Worm (Caenorhabditis elegans) whole organism, L1 larva: ENCODE measurements around the gene ceh-16.

Experiments
- C16A3.4 ChIP-seq: fragments of 150-350 bp; optimal IDR thresholded peaks from 2 replicates; lab custom pipeline; 2014; ENCODE audit warnings: missing biosample characterization, missing genetic modification characterization
- C34B4.2 ChIP-seq: sonication (generic microtip); optimal IDR thresholded peaks from 2 replicates; lab custom pipeline; 2017; ENCODE audit warnings: mild to moderate bottlenecking, missing genetic modification characterization, missing compliant biosample characterization
- Y116A8C.19 ChIP-seq: sonication (generic microtip); optimal IDR thresholded peaks from 2 replicates; lab custom pipeline; 2016; ENCODE audit warnings: missing compliant biosample characterization, missing genetic modification characterization, borderline replicate concordance
- alr-1 ChIP-seq: fragments of 200-800 bp; sonication (Bioruptor generic); optimal IDR thresholded peaks from 2 replicates; lab custom pipeline; 2018; ENCODE audit warnings: borderline replicate concordance, mild to moderate bottlenecking, missing genetic modification characterization, missing compliant biosample characterization
- aly-2 ChIP-seq: fragments of 150-350 bp; optimal IDR thresholded peaks from 2 replicates; lab custom pipeline; 2014; ENCODE audit warnings: missing biosample characterization, missing genetic modification characterization
- ama-1 ChIP-seq: fragments of 150-350 bp; optimal IDR thresholded peaks from 2 replicates; lab custom pipeline; 2014
- ceh-63 ChIP-seq: fragments of 200-800 bp; sonication (Bioruptor generic); optimal IDR thresholded peaks from 2 replicates; lab custom pipeline; 2018; ENCODE audit warnings: mild to moderate bottlenecking, missing genetic modification characterization, missing compliant biosample characterization
- ceh-8 ChIP-seq: fragments of 200-800 bp; sonication (Bioruptor generic); optimal IDR thresholded peaks from 2 replicates; lab custom pipeline; 2018; ENCODE audit warnings: mild to moderate bottlenecking, missing genetic modification characterization, moderate library complexity, missing compliant biosample characterization
- ceh-82 ChIP-seq, 3 experiments: fragments of 150-350 bp in 1 of 3; sonication (generic microtip) in 2 of 3; optimal IDR thresholded peaks; 2 replicates each; lab custom pipeline; 2014 to 2017; ENCODE audit warnings: missing biosample characterization in 3 of 3, missing genetic modification characterization in 3 of 3
- ceh-88 ChIP-seq: fragments of 200-800 bp; sonication (Bioruptor generic); IDR thresholded peaks from 2 replicates; pipeline ENCODE4 v1.3.6; 2022; ENCODE audit warnings: missing genetic modification characterization, missing compliant biosample characterization
- ceh-90 ChIP-seq: sonication (generic microtip); optimal IDR thresholded peaks from 2 replicates; lab custom pipeline; 2016; ENCODE audit warnings: missing genetic modification characterization, missing compliant biosample characterization
- dpl-1 ChIP-seq, 3 experiments: fragments of 150-350 bp in 2 of 3; sonication (generic microtip) in 1 of 3; optimal IDR thresholded peaks; 2 replicates each; lab custom pipeline; 2014 to 2017; ENCODE audit warnings: missing biosample characterization in 3 of 3, missing genetic modification characterization in 3 of 3, missing genetic modification reagents in 3 of 3
- dsc-1 ChIP-seq: sonication (generic microtip); optimal IDR thresholded peaks from 2 replicates; lab custom pipeline; 2016; ENCODE audit warnings: mild to moderate bottlenecking, missing genetic modification characterization, missing compliant biosample characterization
- egl-13 ChIP-seq: sonication (generic microtip); optimal IDR thresholded peaks from 2 replicates; lab custom pipeline; 2016; ENCODE audit warnings: missing genotype, missing genetic modification reagents, missing genetic modification characterization, missing compliant biosample characterization
- elt-3 ChIP-seq, 6 experiments: fragments of 150-350 bp in 1 of 6; sonication (generic microtip); optimal IDR thresholded peaks; 2 replicates each; lab custom pipeline; 2017 to 2018; ENCODE audit warnings: missing biosample characterization in 6 of 6, missing genetic modification characterization in 6 of 6, inconsistent platforms in 1 of 6
- fkh-4 ChIP-seq: sonication (generic microtip); optimal IDR thresholded peaks from 2 replicates; lab custom pipeline; 2016; ENCODE audit warnings: missing compliant biosample characterization, missing genetic modification characterization, borderline replicate concordance
- hlh-4 ChIP-seq: sonication (generic microtip); optimal IDR thresholded peaks from 2 replicates; lab custom pipeline; 2016; ENCODE audit warnings: mild to moderate bottlenecking, missing genetic modification characterization, missing compliant biosample characterization
- hpl-2 ChIP-seq: fragments of 150-350 bp; optimal IDR thresholded peaks from 2 replicates; lab custom pipeline; 2014; ENCODE audit warnings: missing biosample characterization, missing genetic modification reagents, missing genetic modification characterization
- lin-13 ChIP-seq: fragments of 150-350 bp; optimal IDR thresholded peaks from 2 replicates; lab custom pipeline; 2014; ENCODE audit warnings: missing biosample characterization, missing genetic modification reagents, missing genetic modification characterization
- lin-14 ChIP-seq: fragments of 200-800 bp; sonication (Bioruptor generic); optimal IDR thresholded peaks from 2 replicates; lab custom pipeline; 2018; ENCODE audit warnings: mild to moderate bottlenecking, missing genetic modification characterization, moderate library complexity, missing compliant biosample characterization
- lin-15B ChIP-seq: fragments of 150-350 bp; sonication (generic microtip); optimal IDR thresholded peaks from 3 replicates; lab custom pipeline; 2014; ENCODE audit warnings: missing biosample characterization, missing genetic modification characterization
- lin-35 ChIP-seq, 2 experiments: fragments of 150-350 bp; optimal IDR thresholded peaks; 2 replicates each; lab custom pipeline; 2014; ENCODE audit warnings: missing biosample characterization in 2 of 2, missing genetic modification characterization in 2 of 2, missing genetic modification reagents in 2 of 2
- lin-39 ChIP-seq: fragments of 150-350 bp; optimal IDR thresholded peaks from 2 replicates; lab custom pipeline; 2014; ENCODE audit warnings: missing biosample characterization, missing genetic modification reagents, missing genetic modification characterization
- lsy-2 ChIP-seq, 2 experiments: fragments of 150-350 bp; optimal IDR thresholded peaks; 2 replicates each; lab custom pipeline; 2014; ENCODE audit warnings: missing biosample characterization in 2 of 2, missing genetic modification characterization in 2 of 2
- mab-9 ChIP-seq: fragments of 200-800 bp; sonication (Bioruptor generic); IDR thresholded peaks from 2 replicates; pipeline ENCODE4 v1.3.6; 2022; ENCODE audit warnings: missing genetic modification reagents, missing genetic modification characterization, missing compliant biosample characterization
- mep-1 ChIP-seq: fragments of 150-350 bp; optimal IDR thresholded peaks from 2 replicates; lab custom pipeline; 2014; ENCODE audit warnings: missing biosample characterization, missing genetic modification characterization
- nhr-11 ChIP-seq: fragments of 150-350 bp; optimal IDR thresholded peaks from 2 replicates; lab custom pipeline; 2014; ENCODE audit warnings: missing biosample characterization, missing genetic modification characterization
- nhr-19 ChIP-seq: fragments of 200-800 bp; sonication (Bioruptor generic); conservative IDR thresholded peaks from 2 replicates; pipeline ENCODE4 v1.3.6; 2022; ENCODE audit warnings: missing genetic modification characterization, missing compliant biosample characterization
- nhr-20 ChIP-seq: sonication (generic microtip); optimal IDR thresholded peaks from 2 replicates; lab custom pipeline; 2016; ENCODE audit warnings: mild to moderate bottlenecking, missing genetic modification characterization, missing compliant biosample characterization
- nhr-237 ChIP-seq: fragments of 150-350 bp; optimal IDR thresholded peaks from 2 replicates; lab custom pipeline; 2014; ENCODE audit warnings: missing biosample characterization, missing genetic modification characterization
- nhr-28 ChIP-seq: fragments of 150-350 bp; optimal IDR thresholded peaks from 2 replicates; lab custom pipeline; 2014; ENCODE audit warnings: missing biosample characterization, missing genetic modification characterization
- nhr-47 ChIP-seq: sonication (generic microtip); optimal IDR thresholded peaks from 2 replicates; lab custom pipeline; 2016; ENCODE audit warnings: mild to moderate bottlenecking, missing genetic modification characterization, moderate library complexity, missing compliant biosample characterization
- nhr-71 ChIP-seq: sonication (generic microtip); optimal IDR thresholded peaks from 2 replicates; lab custom pipeline; 2016; ENCODE audit warnings: mild to moderate bottlenecking, missing genetic modification characterization, moderate library complexity, missing compliant biosample characterization
- nhr-76 ChIP-seq: sonication (generic microtip); optimal IDR thresholded peaks from 2 replicates; lab custom pipeline; 2017; ENCODE audit warnings: missing biosample characterization, missing genetic modification characterization
- nhr-77 ChIP-seq: fragments of 150-350 bp; optimal IDR thresholded peaks from 2 replicates; lab custom pipeline; 2014; ENCODE audit warnings: missing biosample characterization, missing genetic modification characterization
- nhr-84 ChIP-seq: sonication (generic microtip); optimal IDR thresholded peaks from 2 replicates; lab custom pipeline; 2017; ENCODE audit warnings: missing biosample characterization, missing genetic modification characterization
- pag-3 ChIP-seq: sonication (generic microtip); optimal IDR thresholded peaks from 2 replicates; lab custom pipeline; 2017; ENCODE audit warnings: missing genetic modification characterization, mild to moderate bottlenecking, missing compliant biosample characterization, antibody characterized with exemption, borderline replicate concordance; ENCODE audit not compliant: insufficient read depth
- pqm-1 ChIP-seq: sonication (generic microtip); optimal IDR thresholded peaks from 3 replicates; lab custom pipeline; 2017; ENCODE audit warnings: missing biosample characterization, missing genetic modification characterization
- snpc-4 ChIP-seq: fragments of 150-350 bp; optimal IDR thresholded peaks from 2 replicates; lab custom pipeline; 2014; ENCODE audit warnings: missing biosample characterization, missing genetic modification characterization
- snu-23 ChIP-seq: sonication (generic microtip); optimal IDR thresholded peaks from 2 replicates; lab custom pipeline; 2016; ENCODE audit warnings: missing genetic modification characterization, missing compliant biosample characterization
- sox-4 ChIP-seq: sonication (generic microtip); optimal IDR thresholded peaks from 2 replicates; lab custom pipeline; 2016; ENCODE audit warnings: missing genetic modification characterization, missing compliant biosample characterization
- sptf-1 ChIP-seq: fragments of 150-350 bp; optimal IDR thresholded peaks from 2 replicates; lab custom pipeline; 2014; ENCODE audit warnings: missing biosample characterization, missing genetic modification characterization
- sup-37 ChIP-seq: fragments of 200-800 bp; sonication (Bioruptor generic); optimal IDR thresholded peaks from 2 replicates; lab custom pipeline; 2018; ENCODE audit warnings: mild to moderate bottlenecking, missing genetic modification characterization, missing compliant biosample characterization
- swsn-7 ChIP-seq: sonication (generic microtip); optimal IDR thresholded peaks from 2 replicates; lab custom pipeline; 2016; ENCODE audit warnings: missing genetic modification characterization, missing compliant biosample characterization
- tlp-1 ChIP-seq: fragments of 150-350 bp; optimal IDR thresholded peaks from 2 replicates; lab custom pipeline; 2014; ENCODE audit warnings: missing biosample characterization, missing genetic modification characterization
- unc-30 ChIP-seq: sonication (generic microtip); optimal IDR thresholded peaks from 2 replicates; lab custom pipeline; 2017; ENCODE audit warnings: missing biosample characterization, missing genetic modification characterization
- unc-62 ChIP-seq: fragments of 150-350 bp; optimal IDR thresholded peaks from 2 replicates; lab custom pipeline; 2014; ENCODE audit warnings: missing biosample characterization, missing genetic modification reagents, missing genetic modification characterization
- unc-86 ChIP-seq: sonication (generic microtip); optimal IDR thresholded peaks from 2 replicates; lab custom pipeline; 2016; ENCODE audit warnings: missing genetic modification characterization, missing compliant biosample characterization
- unc-98 ChIP-seq: fragments of 200-800 bp; sonication (Bioruptor generic); IDR thresholded peaks from 2 replicates; pipeline ENCODE4 v1.3.6; 2022; ENCODE audit warnings: missing genetic modification characterization, missing compliant biosample characterization
- vab-15 ChIP-seq: sonication (generic microtip); optimal IDR thresholded peaks from 2 replicates; lab custom pipeline; 2017; ENCODE audit warnings: missing genotype, mild to moderate bottlenecking, missing genetic modification characterization, missing compliant biosample characterization
- xbp-1 ChIP-seq: sonication (generic microtip); optimal IDR thresholded peaks from 2 replicates; lab custom pipeline; 2016; ENCODE audit warnings: missing genetic modification characterization, missing compliant biosample characterization
- zag-1 ChIP-seq: fragments of 150-350 bp; optimal IDR thresholded peaks from 2 replicates; lab custom pipeline; 2014; ENCODE audit warnings: missing biosample characterization, missing genetic modification characterization
- ztf-11 ChIP-seq, 2 experiments: sonication (generic microtip); optimal IDR thresholded peaks; 2 replicates each; lab custom pipeline; 2016 to 2017; ENCODE audit warnings: missing genetic modification characterization in 2 of 2, missing biosample characterization in 1 of 2, missing compliant biosample characterization in 1 of 2
- ztf-4 ChIP-seq: fragments of 150-350 bp; optimal IDR thresholded peaks from 2 replicates; lab custom pipeline; 2014; ENCODE audit warnings: missing biosample characterization, missing genetic modification characterization

ceh-16 gene

ce11 chrIII:8652922-8653321 is 30.4 kb downstream of the ceh-16 start:
- no peak for TF ChIP-seq tlp-1 (tag; lab: Kevin White, UChicago)
- no peak for TF ChIP-seq unc-98 (GFP tag; lab: Robert Waterston, UW)
- peak; percentile 2 for TF ChIP-seq aly-2 (tag; lab: Kevin White, UChicago)
- no peak for TF ChIP-seq ceh-88 (GFP tag; lab: Robert Waterston, UW)
- no peak for TF ChIP-seq vab-15 (tag; lab: Kevin White, UChicago)
- no peak for TF ChIP-seq hpl-2 (GFP tag; lab: Kevin White, UChicago)
- TF ChIP-seq C34B4.2 (tag; lab: Kevin White, UChicago) = no peak
- no peak for TF ChIP-seq ceh-90 (tag; lab: Kevin White, UChicago)
- TF ChIP-seq elt-3 (tag; optimal IDR thresholded peaks at IDR 0.05; lab: Kevin White, UChicago) = no peak
- no peak for TF ChIP-seq lin-15B (tag; lab: Kevin White, UChicago)
- TF ChIP-seq lin-35 (GFP tag; optimal IDR thresholded peaks at IDR 0.05; lab: Kevin White, UChicago) = peak; percentile 27 to 62
- no peak for TF ChIP-seq mab-9 (GFP tag; lab: Robert Waterston, UW)
- peak; percentile 1 for TF ChIP-seq ama-1 (lab: Kevin White, UChicago)
- peak; percentile 54 for TF ChIP-seq nhr-71 (tag; lab: Kevin White, UChicago)
- no peak for TF ChIP-seq nhr-237
- TF ChIP-seq lin-14 (GFP tag; lab: Kevin White, UChicago) = peak; percentile 36
- no peak for TF ChIP-seq unc-86
- TF ChIP-seq egl-13 (tag; lab: Kevin White, UChicago) = no peak
- no peak for TF ChIP-seq sup-37 (GFP tag; lab: Kevin White, UChicago)
- peak; percentile 31 for TF ChIP-seq swsn-7 (tag; lab: Kevin White, UChicago)
- peak; percentile 46 for TF ChIP-seq snu-23
- TF ChIP-seq nhr-28 (tag; lab: Kevin White, UChicago) = no peak
- TF ChIP-seq dsc-1 (tag; lab: Kevin White, UChicago) = peak; percentile 39
- TF ChIP-seq ceh-8 (GFP tag; lab: Kevin White, UChicago) = no peak
- TF ChIP-seq nhr-76 = no peak
- TF ChIP-seq xbp-1 (tag; lab: Kevin White, UChicago) = peak; percentile 12
- TF ChIP-seq unc-30 (tag; lab: Kevin White, UChicago) = no peak
- TF ChIP-seq nhr-47 = peak; percentile 38
- TF ChIP-seq pqm-1 = no peak
- TF ChIP-seq fkh-4 (tag; lab: Kevin White, UChicago) = no peak
- no peak for TF ChIP-seq ceh-63 (GFP tag; lab: Kevin White, UChicago)
- peak; percentile 23 for TF ChIP-seq C16A3.4 (tag; lab: Kevin White, UChicago)
- TF ChIP-seq ztf-11 (tag; optimal IDR thresholded peaks at IDR 0.05; lab: Kevin White, UChicago) = no peak
- no peak for TF ChIP-seq mep-1 (tag; lab: Kevin White, UChicago)
- TF ChIP-seq sox-4 (tag; lab: Kevin White, UChicago) = no peak
- no peak for TF ChIP-seq alr-1 (tag; lab: Kevin White, UChicago)
- TF ChIP-seq lin-13 (GFP tag; lab: Kevin White, UChicago) = peak; percentile 12
- TF ChIP-seq Y116A8C.19 (tag; lab: Kevin White, UChicago) = no peak
- no peak for TF ChIP-seq nhr-11 (tag; lab: Kevin White, UChicago)
- no peak for TF ChIP-seq ceh-82 (tag; optimal IDR thresholded peaks at IDR 0.05; lab: Kevin White, UChicago)
- no peak for TF ChIP-seq pag-3 (tag; lab: Kevin White, UChicago)
- peak; percentile 34 for TF ChIP-seq nhr-20 (tag; lab: Kevin White, UChicago)
- TF ChIP-seq ztf-4 (tag; lab: Kevin White, UChicago) = no peak
- no peak for TF ChIP-seq sptf-1
- no peak for TF ChIP-seq zag-1
- no peak for TF ChIP-seq hlh-4 (tag; lab: Kevin White, UChicago)
- no peak for TF ChIP-seq nhr-77 (tag; lab: Kevin White, UChicago)
- no peak for TF ChIP-seq lin-39
- TF ChIP-seq lsy-2 (tag; optimal IDR thresholded peaks at IDR 0.05; lab: Kevin White, UChicago) = peak; percentile 23 to 45
- peak in 2 of 3 experiments; percentile 12 to 23 for TF ChIP-seq dpl-1 (GFP tag; optimal IDR thresholded peaks at IDR 0.05; lab: Kevin White, UChicago)
- no peak for TF ChIP-seq snpc-4 (tag; lab: Kevin White, UChicago)
- no peak for TF ChIP-seq unc-62
- no peak for TF ChIP-seq nhr-19 (GFP tag; lab: Robert Waterston, UW)
- no peak for TF ChIP-seq nhr-84 (tag; lab: Kevin White, UChicago)
